Worm (Caenorhabditis elegans) whole organism, L1 larva: ENCODE results near the gene prdx-2.

Experiments
- blmp-1 ChIP-seq: fragments of 150-350 bp; optimal IDR thresholded peaks from 2 replicates; lab custom pipeline; 2014; ENCODE audit warnings: missing biosample characterization, missing genetic modification characterization
- ces-1 ChIP-seq: fragments of 150-350 bp; optimal IDR thresholded peaks from 2 replicates; lab custom pipeline; 2014; ENCODE audit warnings: missing biosample characterization, missing genetic modification reagents, missing genetic modification characterization
- dsc-1 ChIP-seq: sonication (generic microtip); optimal IDR thresholded peaks from 2 replicates; lab custom pipeline; 2016; ENCODE audit warnings: mild to moderate bottlenecking, missing genetic modification characterization, missing compliant biosample characterization
- efl-1 ChIP-seq, 4 experiments: fragments of 150-350 bp; optimal IDR thresholded peaks in 3 of 4; peaks in 1 of 4; 1 replicate in 1 of 4; 2 replicates in 3 of 4; lab custom pipeline; 2014; ENCODE audit warnings: missing biosample characterization in 2 of 4, missing genetic modification characterization in 2 of 4, missing genetic modification reagents in 2 of 4
- elt-2 ChIP-seq: sonication (generic microtip); optimal IDR thresholded peaks from 2 replicates; lab custom pipeline; 2016; ENCODE audit warnings: missing genetic modification characterization, mild to moderate bottlenecking, inconsistent platforms, missing compliant biosample characterization, missing genetic modification reagents
- ets-5 ChIP-seq: fragments of 200-800 bp; sonication (Bioruptor generic); IDR thresholded peaks from 2 replicates; pipeline ENCODE4 v1.3.6; 2022; ENCODE audit warnings: missing genetic modification characterization, missing compliant biosample characterization
- fkh-4 ChIP-seq: sonication (generic microtip); optimal IDR thresholded peaks from 2 replicates; lab custom pipeline; 2016; ENCODE audit warnings: missing compliant biosample characterization, missing genetic modification characterization, borderline replicate concordance
- grh-1 ChIP-seq: fragments of 200-800 bp; sonication (Bioruptor generic); IDR thresholded peaks from 2 replicates; pipeline ENCODE4 v1.3.6; 2022; ENCODE audit warnings: missing genetic modification reagents, missing genetic modification characterization, missing compliant biosample characterization
- hlh-4 ChIP-seq: sonication (generic microtip); optimal IDR thresholded peaks from 2 replicates; lab custom pipeline; 2016; ENCODE audit warnings: mild to moderate bottlenecking, missing genetic modification characterization, missing compliant biosample characterization
- isw-1 ChIP-seq: fragments of 200-800 bp; sonication (Bioruptor generic); IDR thresholded peaks from 2 replicates; pipeline ENCODE4 v1.3.6; 2022; ENCODE audit warnings: missing genetic modification characterization, missing compliant biosample characterization
- jun-1 ChIP-seq: fragments of 150-350 bp; optimal IDR thresholded peaks from 2 replicates; lab custom pipeline; 2014; ENCODE audit warnings: missing biosample characterization, missing genetic modification reagents, missing genetic modification characterization
- lin-13 ChIP-seq: fragments of 150-350 bp; optimal IDR thresholded peaks from 2 replicates; lab custom pipeline; 2014; ENCODE audit warnings: missing biosample characterization, missing genetic modification reagents, missing genetic modification characterization
- lin-15B ChIP-seq: fragments of 150-350 bp; sonication (generic microtip); optimal IDR thresholded peaks from 3 replicates; lab custom pipeline; 2014; ENCODE audit warnings: missing biosample characterization, missing genetic modification characterization
- lin-35 ChIP-seq, 2 experiments: fragments of 150-350 bp; optimal IDR thresholded peaks; 2 replicates each; lab custom pipeline; 2014; ENCODE audit warnings: missing biosample characterization in 2 of 2, missing genetic modification characterization in 2 of 2, missing genetic modification reagents in 2 of 2
- lin-39 ChIP-seq: fragments of 150-350 bp; optimal IDR thresholded peaks from 2 replicates; lab custom pipeline; 2014; ENCODE audit warnings: missing biosample characterization, missing genetic modification reagents, missing genetic modification characterization
- lir-3 ChIP-seq: sonication (generic microtip); optimal IDR thresholded peaks from 2 replicates; lab custom pipeline; 2016; ENCODE audit warnings: mild to moderate bottlenecking, missing genetic modification characterization, moderate library complexity, missing compliant biosample characterization; ENCODE audit not compliant: poor library complexity
- mab-9 ChIP-seq: fragments of 200-800 bp; sonication (Bioruptor generic); IDR thresholded peaks from 2 replicates; pipeline ENCODE4 v1.3.6; 2022; ENCODE audit warnings: missing genetic modification reagents, missing genetic modification characterization, missing compliant biosample characterization
- mef-2 ChIP-seq: fragments of 150-350 bp; optimal IDR thresholded peaks from 2 replicates; lab custom pipeline; 2014; ENCODE audit warnings: missing biosample characterization, missing genetic modification characterization
- mep-1 ChIP-seq: fragments of 150-350 bp; optimal IDR thresholded peaks from 2 replicates; lab custom pipeline; 2014; ENCODE audit warnings: missing biosample characterization, missing genetic modification characterization
- nhr-237 ChIP-seq: fragments of 150-350 bp; optimal IDR thresholded peaks from 2 replicates; lab custom pipeline; 2014; ENCODE audit warnings: missing biosample characterization, missing genetic modification characterization
- nhr-47 ChIP-seq: sonication (generic microtip); optimal IDR thresholded peaks from 2 replicates; lab custom pipeline; 2016; ENCODE audit warnings: mild to moderate bottlenecking, missing genetic modification characterization, moderate library complexity, missing compliant biosample characterization
- nhr-76 ChIP-seq: sonication (generic microtip); optimal IDR thresholded peaks from 2 replicates; lab custom pipeline; 2017; ENCODE audit warnings: missing biosample characterization, missing genetic modification characterization
- nhr-77 ChIP-seq: fragments of 150-350 bp; optimal IDR thresholded peaks from 2 replicates; lab custom pipeline; 2014; ENCODE audit warnings: missing biosample characterization, missing genetic modification characterization
- nhr-84 ChIP-seq: sonication (generic microtip); optimal IDR thresholded peaks from 2 replicates; lab custom pipeline; 2017; ENCODE audit warnings: missing biosample characterization, missing genetic modification characterization
- pag-3 ChIP-seq: sonication (generic microtip); optimal IDR thresholded peaks from 2 replicates; lab custom pipeline; 2017; ENCODE audit warnings: missing genetic modification characterization, mild to moderate bottlenecking, missing compliant biosample characterization, antibody characterized with exemption, borderline replicate concordance; ENCODE audit not compliant: insufficient read depth
- pax-3 ChIP-seq: fragments of 200-800 bp; sonication (Bioruptor generic); optimal IDR thresholded peaks from 2 replicates; lab custom pipeline; 2018; ENCODE audit warnings: mild to moderate bottlenecking, missing genetic modification characterization, moderate library complexity, missing compliant biosample characterization
- pqm-1 ChIP-seq: sonication (generic microtip); optimal IDR thresholded peaks from 3 replicates; lab custom pipeline; 2017; ENCODE audit warnings: missing biosample characterization, missing genetic modification characterization
- skn-1 ChIP-seq: fragments of 150-350 bp; optimal IDR thresholded peaks from 2 replicates; lab custom pipeline; 2014; ENCODE audit warnings: missing biosample characterization, missing genetic modification characterization
- snu-23 ChIP-seq: sonication (generic microtip); optimal IDR thresholded peaks from 2 replicates; lab custom pipeline; 2016; ENCODE audit warnings: missing genetic modification characterization, missing compliant biosample characterization
- sup-37 ChIP-seq: fragments of 200-800 bp; sonication (Bioruptor generic); optimal IDR thresholded peaks from 2 replicates; lab custom pipeline; 2018; ENCODE audit warnings: mild to moderate bottlenecking, missing genetic modification characterization, missing compliant biosample characterization
- swsn-7 ChIP-seq: sonication (generic microtip); optimal IDR thresholded peaks from 2 replicates; lab custom pipeline; 2016; ENCODE audit warnings: missing genetic modification characterization, missing compliant biosample characterization
- tbx-2 ChIP-seq: sonication (generic microtip); optimal IDR thresholded peaks from 2 replicates; lab custom pipeline; 2016; ENCODE audit warnings: missing genetic modification characterization, missing compliant biosample characterization
- unc-30 ChIP-seq: sonication (generic microtip); optimal IDR thresholded peaks from 2 replicates; lab custom pipeline; 2017; ENCODE audit warnings: missing biosample characterization, missing genetic modification characterization
- unc-62 ChIP-seq: fragments of 150-350 bp; optimal IDR thresholded peaks from 2 replicates; lab custom pipeline; 2014; ENCODE audit warnings: missing biosample characterization, missing genetic modification reagents, missing genetic modification characterization
- vab-15 ChIP-seq: sonication (generic microtip); optimal IDR thresholded peaks from 2 replicates; lab custom pipeline; 2017; ENCODE audit warnings: missing genotype, mild to moderate bottlenecking, missing genetic modification characterization, missing compliant biosample characterization
- xbp-1 ChIP-seq: sonication (generic microtip); optimal IDR thresholded peaks from 2 replicates; lab custom pipeline; 2016; ENCODE audit warnings: missing genetic modification characterization, missing compliant biosample characterization
- zag-1 ChIP-seq: fragments of 150-350 bp; optimal IDR thresholded peaks from 2 replicates; lab custom pipeline; 2014; ENCODE audit warnings: missing biosample characterization, missing genetic modification characterization
- ztf-11 ChIP-seq, 2 experiments: sonication (generic microtip); optimal IDR thresholded peaks; 2 replicates each; lab custom pipeline; 2016 to 2017; ENCODE audit warnings: missing genetic modification characterization in 2 of 2, missing biosample characterization in 1 of 2, missing compliant biosample characterization in 1 of 2

The prdx-2 gene

DNA sequence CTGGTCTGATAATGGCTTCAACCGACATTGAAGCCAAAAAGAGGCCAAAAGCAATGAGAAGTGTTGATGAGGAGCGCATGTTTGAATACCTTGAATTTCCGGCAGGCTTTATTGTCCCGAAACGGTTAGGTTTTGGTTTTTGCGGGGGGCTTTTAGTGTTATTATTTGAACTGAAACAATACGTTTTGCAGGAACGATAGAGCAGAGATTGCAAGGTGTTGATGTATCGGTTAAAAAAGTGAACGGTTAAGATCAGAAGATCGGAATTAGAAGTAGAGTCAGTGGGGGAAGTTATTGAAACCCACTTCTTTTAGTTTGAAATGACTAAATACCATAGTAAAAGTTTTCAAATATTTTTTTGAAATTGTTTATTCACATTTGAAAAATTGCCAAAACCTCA, 29.6 kb downstream of the prdx-2 start, which contains the start of gene clec-141:
Gene clec-141 (minus strand): TSS at position 101 of the 400 bp plus-strand sequence.
- TF ChIP-seq pag-3 (tag; lab: Kevin White, UChicago) (no peak), skn-1 (tag; lab: Kevin White, UChicago) (no peak), zag-1 (tag; lab: Kevin White, UChicago) (no peak), mab-9 (GFP tag; lab: Robert Waterston, UW) (no peak), lir-3 (no peak), efl-1 (optimal IDR thresholded peaks at IDR 0.05; lab: Kevin White, UChicago) (no peak), efl-1 (GFP tag; optimal IDR thresholded peaks at IDR 0.05 in 1 of 2; lab: Kevin White, UChicago) (no peak), isw-1 (GFP tag; lab: Robert Waterston, UW) (no peak), nhr-47 (tag; lab: Kevin White, UChicago) (no peak), blmp-1 (tag; lab: Kevin White, UChicago) (no peak), xbp-1 (tag; lab: Kevin White, UChicago) (no peak), ets-5 (GFP tag; lab: Robert Waterston, UW) (no peak), lin-13 (GFP tag; lab: Kevin White, UChicago) (no peak), vab-15 (tag; lab: Kevin White, UChicago) (no peak), ces-1 (GFP tag; lab: Kevin White, UChicago) (no peak), pqm-1 (tag; lab: Kevin White, UChicago) (no peak)

DNA sequence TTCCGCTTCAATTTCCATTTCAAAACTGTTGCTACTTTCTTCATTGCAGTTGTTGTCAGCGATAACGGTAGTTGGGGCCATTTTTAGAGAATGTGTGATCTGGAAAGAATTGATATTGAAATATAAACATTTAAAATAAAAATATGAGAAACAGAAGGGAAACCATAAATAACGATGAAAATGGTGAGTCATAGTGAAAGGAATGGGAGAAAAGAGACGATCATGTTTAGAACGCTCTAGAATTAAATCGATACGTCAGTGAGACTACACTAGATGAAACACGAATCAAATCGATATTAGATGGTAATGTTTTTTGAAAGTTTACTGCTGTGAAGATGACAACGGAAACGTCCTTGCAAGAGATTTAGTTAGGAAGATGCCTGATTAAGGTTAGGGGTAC, 30.9 kb downstream of the prdx-2 start, which contains the start of the genes EEED8.12 and EEED8.4:
Gene EEED8.12 (minus strand): TSS at position 101 of the 400 bp plus-strand sequence.
Gene EEED8.4 (plus strand): TSS at position 396 of the 400 bp plus-strand sequence.
- no peak for TF ChIP-seq mep-1
- TF ChIP-seq unc-62, result no peak
- no peak for TF ChIP-seq nhr-76 (tag; lab: Kevin White, UChicago)
- TF ChIP-seq nhr-77 (tag; lab: Kevin White, UChicago), result no peak
- no peak for TF ChIP-seq tbx-2 (tag; lab: Kevin White, UChicago)
- no peak for TF ChIP-seq snu-23 (GFP tag; lab: Kevin White, UChicago)
- TF ChIP-seq grh-1, result no peak
- no peak for TF ChIP-seq nhr-47 (tag; lab: Kevin White, UChicago)
- TF ChIP-seq elt-2 (tag; lab: Kevin White, UChicago), result no peak
- TF ChIP-seq hlh-4, result no peak

DNA sequence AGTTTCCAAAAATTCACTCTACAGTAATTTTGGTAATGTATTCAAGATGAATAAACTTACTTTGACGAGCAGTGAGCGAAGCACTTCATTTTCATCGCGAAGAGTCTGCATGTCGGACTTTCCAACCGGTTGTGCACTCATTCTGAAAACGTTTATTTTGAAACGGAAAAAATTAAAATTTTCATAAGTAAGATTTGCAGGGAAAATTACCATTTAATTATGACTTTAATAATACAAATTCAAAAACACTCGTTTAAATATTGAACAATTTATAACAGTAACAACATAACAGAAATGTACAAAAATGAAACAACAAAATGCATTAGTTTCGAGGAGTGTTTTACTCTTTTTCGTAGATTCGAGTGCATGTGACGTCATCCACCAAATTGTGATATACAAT, 34.5 kb downstream of the prdx-2 start, which contains the start of the genes EEED8.13 and EEED8.18:
Gene EEED8.13 (minus strand): TSS at position 101 of the 400 bp plus-strand sequence.
Gene EEED8.18 (minus strand): TSS at position 144 of the 400 bp plus-strand sequence.
- no peak for TF ChIP-seq ztf-11 (tag; optimal IDR thresholded peaks at IDR 0.05; lab: Kevin White, UChicago)
- no peak for TF ChIP-seq dsc-1
- TF ChIP-seq swsn-7, result no peak
- no peak for TF ChIP-seq ces-1 (GFP tag; lab: Kevin White, UChicago)
- no peak for TF ChIP-seq snu-23 (GFP tag; lab: Kevin White, UChicago)
- no peak for TF ChIP-seq unc-30 (tag; lab: Kevin White, UChicago)
- TF ChIP-seq lin-15B (tag; lab: Kevin White, UChicago), result no peak
- no peak for TF ChIP-seq jun-1 (tag; lab: Kevin White, UChicago)
- no peak for TF ChIP-seq elt-2 (tag; lab: Kevin White, UChicago)
- TF ChIP-seq grh-1, result no peak
- no peak for TF ChIP-seq fkh-4 (tag; lab: Kevin White, UChicago)
- TF ChIP-seq nhr-237 (tag; lab: Kevin White, UChicago), result no peak
- TF ChIP-seq nhr-84 (tag; lab: Kevin White, UChicago), result no peak
- no peak for TF ChIP-seq hlh-4
- TF ChIP-seq lin-39 (tag; lab: Kevin White, UChicago), result no peak

DNA sequence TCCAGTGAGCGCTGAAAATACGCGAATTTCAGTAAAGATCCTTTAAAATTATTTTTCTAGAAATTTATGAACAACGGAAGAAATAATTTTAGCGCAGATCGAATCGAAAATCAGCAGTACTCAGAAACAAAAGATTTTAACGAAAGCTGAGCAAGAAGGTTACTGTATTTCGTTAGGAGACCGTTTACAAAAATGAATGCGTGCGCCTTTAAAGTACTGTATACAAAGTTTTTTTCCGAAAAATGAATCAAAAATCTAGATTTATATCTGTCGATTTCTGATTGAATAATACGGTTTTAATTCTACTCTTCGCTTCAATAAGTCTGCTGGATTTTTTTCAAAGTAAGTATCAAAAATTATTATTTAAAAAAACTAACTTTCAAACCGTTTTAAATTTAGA, 36.0 kb downstream of the prdx-2 start, which contains the start of the genes EEED8.14 and EEED8.3:
Gene EEED8.14 (minus strand): TSS at position 13 of the 400 bp plus-strand sequence.
Gene EEED8.3 (plus strand): TSS at position 237 of the 400 bp plus-strand sequence.
- TF ChIP-seq pax-3, result no peak
- TF ChIP-seq blmp-1 (tag; lab: Kevin White, UChicago), result no peak
- no peak for TF ChIP-seq sup-37 (GFP tag; lab: Kevin White, UChicago)
- no peak for TF ChIP-seq mef-2 (tag; lab: Kevin White, UChicago)
- no peak for TF ChIP-seq lin-35 (GFP tag; optimal IDR thresholded peaks at IDR 0.05; lab: Kevin White, UChicago)
- TF ChIP-seq, all 84 proteins: peak for 0
